Worm (Caenorhabditis elegans) whole organism, L2 larva: ENCODE results near the gene his-17.

Source experiments
- C34F6.9 ChIP-seq: fragments of 150-350 bp; optimal IDR thresholded peaks from 2 replicates; lab custom pipeline; 2014; ENCODE audit warnings: missing biosample characterization, missing genetic modification characterization
- F13H6.1 ChIP-seq: sonication (generic microtip); optimal IDR thresholded peaks from 2 replicates; lab custom pipeline; 2016; ENCODE audit warnings: missing genetic modification characterization, missing compliant biosample characterization
- R02D3.7 ChIP-seq: fragments of 150-350 bp; optimal IDR thresholded peaks from 2 replicates; lab custom pipeline; 2014; ENCODE audit warnings: missing biosample characterization, missing genetic modification characterization
- ZK546.5 ChIP-seq: sonication (generic microtip); optimal IDR thresholded peaks from 2 replicates; lab custom pipeline; 2017; ENCODE audit warnings: missing biosample characterization, missing genetic modification characterization
- alr-1 ChIP-seq: fragments of 150-350 bp; optimal IDR thresholded peaks from 2 replicates; lab custom pipeline; 2014; ENCODE audit warnings: missing biosample characterization, missing genetic modification characterization
- aly-2 ChIP-seq: fragments of 150-350 bp; optimal IDR thresholded peaks from 2 replicates; lab custom pipeline; 2014; ENCODE audit warnings: missing biosample characterization, missing genetic modification characterization
- ama-1 ChIP-seq: fragments of 150-350 bp; optimal IDR thresholded peaks from 2 replicates; lab custom pipeline; 2018; ENCODE audit warnings: inconsistent platforms
- blmp-1 ChIP-seq: sonication (generic microtip); optimal IDR thresholded peaks from 2 replicates; lab custom pipeline; 2017; ENCODE audit warnings: missing genetic modification characterization, mild to moderate bottlenecking, missing compliant biosample characterization, antibody characterized with exemption, moderate library complexity; ENCODE audit not compliant: insufficient read depth
- ceh-16 ChIP-seq: fragments of 150-350 bp; optimal IDR thresholded peaks from 2 replicates; lab custom pipeline; 2014; ENCODE audit warnings: missing biosample characterization, missing genetic modification characterization
- ceh-82 ChIP-seq: fragments of 150-350 bp; optimal IDR thresholded peaks from 2 replicates; lab custom pipeline; 2014; ENCODE audit warnings: missing biosample characterization, missing genetic modification characterization
- crh-2 ChIP-seq: sonication (generic microtip); optimal IDR thresholded peaks from 2 replicates; lab custom pipeline; 2017; ENCODE audit warnings: missing biosample characterization, missing genetic modification characterization
- dmd-4 ChIP-seq: sonication (generic microtip); optimal IDR thresholded peaks from 2 replicates; lab custom pipeline; 2017; ENCODE audit warnings: missing biosample characterization, missing genetic modification characterization
- egl-27 ChIP-seq: sonication (generic microtip); optimal IDR thresholded peaks from 3 replicates; lab custom pipeline; 2017; ENCODE audit warnings: missing biosample characterization, missing genetic modification reagents, missing genetic modification characterization
- fos-1 ChIP-seq: fragments of 150-350 bp; optimal IDR thresholded peaks from 2 replicates; lab custom pipeline; 2014; ENCODE audit warnings: missing biosample characterization, missing genetic modification characterization
- gmeb-1 ChIP-seq: fragments of 150-350 bp; optimal IDR thresholded peaks from 2 replicates; lab custom pipeline; 2014; ENCODE audit warnings: missing biosample characterization, missing genetic modification characterization
- lin-11 ChIP-seq: fragments of 150-350 bp; sonication (generic microtip); optimal IDR thresholded peaks from 2 replicates; lab custom pipeline; 2014; ENCODE audit warnings: missing biosample characterization, missing genetic modification characterization, inconsistent platforms, mixed read lengths
- lin-13 ChIP-seq: fragments of 150-350 bp; optimal IDR thresholded peaks from 2 replicates; lab custom pipeline; 2014; ENCODE audit warnings: missing biosample characterization, missing genetic modification reagents, missing genetic modification characterization
- lin-39 ChIP-seq: fragments of 150-350 bp; optimal IDR thresholded peaks from 2 replicates; lab custom pipeline; 2014; ENCODE audit warnings: missing biosample characterization, missing genetic modification reagents, missing genetic modification characterization
- lsy-2 ChIP-seq, 2 experiments: fragments of 150-350 bp in 1 of 2; sonication (generic microtip) in 1 of 2; optimal IDR thresholded peaks; 2 replicates each; lab custom pipeline; 2014 to 2017; ENCODE audit warnings: missing biosample characterization in 2 of 2, missing genetic modification characterization in 2 of 2
- mbf-1 ChIP-seq: sonication (generic microtip); optimal IDR thresholded peaks from 2 replicates; lab custom pipeline; 2017; ENCODE audit warnings: missing biosample characterization, missing genetic modification characterization
- mdl-1 ChIP-seq, 2 experiments: fragments of 150-350 bp in 1 of 2; sonication (generic microtip) in 1 of 2; optimal IDR thresholded peaks; 2 replicates each; lab custom pipeline; 2017; ENCODE audit warnings: missing biosample characterization in 2 of 2, missing genetic modification characterization in 2 of 2
- nhr-11 ChIP-seq: fragments of 150-350 bp; optimal IDR thresholded peaks from 2 replicates; lab custom pipeline; 2014; ENCODE audit warnings: missing biosample characterization, missing genetic modification characterization
- nhr-12 ChIP-seq: fragments of 150-350 bp; optimal IDR thresholded peaks from 2 replicates; lab custom pipeline; 2014; ENCODE audit warnings: missing biosample characterization, missing genetic modification characterization
- nhr-129 ChIP-seq: fragments of 150-350 bp; optimal IDR thresholded peaks from 2 replicates; lab custom pipeline; 2014; ENCODE audit warnings: missing biosample characterization, missing genetic modification characterization
- nhr-21 ChIP-seq: fragments of 150-350 bp; optimal IDR thresholded peaks from 2 replicates; lab custom pipeline; 2014; ENCODE audit warnings: missing biosample characterization, missing genetic modification characterization
- nhr-23 ChIP-seq: fragments of 150-350 bp; optimal IDR thresholded peaks from 2 replicates; lab custom pipeline; 2014; ENCODE audit warnings: missing biosample characterization, missing genetic modification reagents, missing genetic modification characterization
- nhr-237 ChIP-seq: fragments of 150-350 bp; optimal IDR thresholded peaks from 2 replicates; lab custom pipeline; 2014; ENCODE audit warnings: missing biosample characterization, missing genetic modification characterization
- nhr-25 ChIP-seq: fragments of 150-350 bp; sonication (generic microtip); optimal IDR thresholded peaks from 3 replicates; lab custom pipeline; 2014; ENCODE audit warnings: missing biosample characterization, missing genetic modification characterization
- nhr-6 ChIP-seq: fragments of 150-350 bp; optimal IDR thresholded peaks from 2 replicates; lab custom pipeline; 2014; ENCODE audit warnings: missing biosample characterization, missing genetic modification characterization
- nhr-77 ChIP-seq: fragments of 150-350 bp; optimal IDR thresholded peaks from 2 replicates; lab custom pipeline; 2014; ENCODE audit warnings: missing biosample characterization, missing genetic modification characterization
- sem-4 ChIP-seq: fragments of 150-350 bp; optimal IDR thresholded peaks from 2 replicates; lab custom pipeline; 2014; ENCODE audit warnings: missing biosample characterization, missing genetic modification reagents, missing genetic modification characterization
- skn-1 ChIP-seq: sonication (generic microtip); optimal IDR thresholded peaks from 2 replicates; lab custom pipeline; 2017; ENCODE audit warnings: missing biosample characterization, missing genetic modification characterization
- sma-9 ChIP-seq, 2 experiments: fragments of 150-350 bp in 1 of 2; sonication (generic microtip) in 1 of 2; optimal IDR thresholded peaks; 2 replicates each; lab custom pipeline; 2014 to 2016; ENCODE audit warnings: missing genetic modification characterization in 2 of 2, mild to moderate bottlenecking in 1 of 2, missing biosample characterization in 1 of 2, missing compliant biosample characterization in 1 of 2, missing genetic modification reagents in 1 of 2, moderate library complexity in 1 of 2
- snpc-4 ChIP-seq: fragments of 150-350 bp; optimal IDR thresholded peaks from 2 replicates; lab custom pipeline; 2014; ENCODE audit warnings: missing biosample characterization, missing genetic modification characterization
- unc-39 ChIP-seq: fragments of 150-350 bp; optimal IDR thresholded peaks from 2 replicates; lab custom pipeline; 2014; ENCODE audit warnings: missing biosample characterization, missing genetic modification characterization
- unc-55 ChIP-seq: fragments of 150-350 bp; sonication (generic microtip); optimal IDR thresholded peaks from 3 replicates; lab custom pipeline; 2014; ENCODE audit warnings: missing biosample characterization, missing genetic modification reagents, missing genetic modification characterization
- unc-62 ChIP-seq: fragments of 150-350 bp; optimal IDR thresholded peaks from 2 replicates; lab custom pipeline; 2014; ENCODE audit warnings: missing biosample characterization, missing genetic modification reagents, missing genetic modification characterization
- zag-1 ChIP-seq: fragments of 150-350 bp; optimal IDR thresholded peaks from 2 replicates; lab custom pipeline; 2014; ENCODE audit warnings: missing biosample characterization, missing genetic modification characterization
- ztf-1 ChIP-seq: fragments of 200-800 bp; sonication (Bioruptor generic); conservative IDR thresholded peaks from 2 replicates; pipeline ENCODE4 v1.3.6; 2022; ENCODE audit warnings: missing genetic modification characterization, missing compliant biosample characterization
- ztf-4 ChIP-seq: fragments of 150-350 bp; optimal IDR thresholded peaks from 2 replicates; lab custom pipeline; 2014; ENCODE audit warnings: missing biosample characterization, missing genetic modification characterization

The his-17 gene

ce11 chrV:8938943-8939342, 41.2 kb upstream of the his-17 start:
- TF ChIP-seq nhr-237 (tag; lab: Kevin White, UChicago), result no peak
- TF ChIP-seq nhr-129 (tag; lab: Kevin White, UChicago), result no peak
- TF ChIP-seq, all 48 proteins: peak for 0

ce11 chrV:8938445-8938844, 40.7 kb upstream of the his-17 start:
- TF ChIP-seq sem-4 (tag; lab: Kevin White, UChicago), result no peak
- no peak for TF ChIP-seq aly-2 (tag; lab: Kevin White, UChicago)
- TF ChIP-seq nhr-23 (tag; lab: Kevin White, UChicago), result no peak
- peak; percentile 11 for TF ChIP-seq ama-1 (lab: Kevin White, UChicago)
- TF ChIP-seq snpc-4, result no peak
- TF ChIP-seq lin-13, result no peak

ce11 chrV:8937476-8938249, 39.9 kb upstream of the his-17 start:
- TF ChIP-seq alr-1 (tag; lab: Kevin White, UChicago), result no peak
- TF ChIP-seq ama-1 (lab: Kevin White, UChicago), result peak; percentile 75
- TF ChIP-seq mdl-1 (tag; optimal IDR thresholded peaks at IDR 0.05; lab: Kevin White, UChicago), result no peak
- no peak for TF ChIP-seq nhr-12 (tag; lab: Kevin White, UChicago)
- TF ChIP-seq ceh-82 (tag; lab: Kevin White, UChicago), result no peak
- no peak for TF ChIP-seq lsy-2 (tag; optimal IDR thresholded peaks at IDR 0.05; lab: Kevin White, UChicago)
- TF ChIP-seq, all 48 proteins: peak for 1

- TF ChIP-seq C34F6.9 (peak; percentile 47), ceh-16 (tag; lab: Kevin White, UChicago) (peak; percentile 48), nhr-129 (tag; lab: Kevin White, UChicago) (peak; percentile 12), F13H6.1 (peak; percentile 5), lsy-2 (tag; optimal IDR thresholded peaks at IDR 0.05; lab: Kevin White, UChicago) (peak in 1 of 2 experiments; percentile 10), lin-39 (tag; lab: Kevin White, UChicago) (no peak), nhr-12 (tag; lab: Kevin White, UChicago) (no peak), fos-1 (tag; lab: Kevin White, UChicago) (peak; percentile 62), nhr-6 (peak; percentile 34)
These were observed 39.1 kb upstream of the his-17 start for ce11 chrV:8936791-8937475.

ce11 chrV:8936184-8936589, 38.4 kb upstream of the his-17 start, which contains the start of gene unc-23:
TSS of gene unc-23 (plus strand) at chrV:8936359.
- TF ChIP-seq unc-55 (GFP tag; lab: Kevin White, UChicago) (no peak), C34F6.9 (peak; percentile 54), ama-1 (lab: Kevin White, UChicago) (no peak), crh-2 (tag; lab: Kevin White, UChicago) (peak; percentile 82), nhr-237 (tag; lab: Kevin White, UChicago) (no peak), blmp-1 (tag; lab: Kevin White, UChicago) (peak; percentile 91), nhr-12 (tag; lab: Kevin White, UChicago) (no peak), nhr-77 (tag; lab: Kevin White, UChicago) (peak; percentile 56), lin-13 (peak; percentile 50), lsy-2 (tag; optimal IDR thresholded peaks at IDR 0.05; lab: Kevin White, UChicago) (peak; percentile 60 to 73), nhr-6 (peak; percentile 72), sma-9 (GFP tag; optimal IDR thresholded peaks at IDR 0.05; lab: Kevin White, UChicago) (peak; percentile 89), sma-9 (tag; optimal IDR thresholded peaks at IDR 0.05; lab: Kevin White, UChicago) (no peak), ZK546.5 (tag; lab: Kevin White, UChicago) (no peak), mbf-1 (no peak), F13H6.1 (peak; percentile 94), mdl-1 (tag; optimal IDR thresholded peaks at IDR 0.05; lab: Kevin White, UChicago) (no peak), ztf-1 (GFP tag; lab: Robert Waterston, UW) (no peak), alr-1 (tag; lab: Kevin White, UChicago) (no peak), sem-4 (tag; lab: Kevin White, UChicago) (peak; percentile 95), gmeb-1 (peak; percentile 76), unc-62 (GFP tag; lab: Kevin White, UChicago) (no peak), R02D3.7 (tag; lab: Kevin White, UChicago) (no peak), dmd-4 (tag; lab: Kevin White, UChicago) (no peak), ztf-4 (peak; percentile 65), nhr-21 (peak; percentile 77), lin-11 (tag; lab: Kevin White, UChicago) (peak; percentile 37), zag-1 (tag; lab: Kevin White, UChicago) (no peak), egl-27 (tag; lab: Kevin White, UChicago) (peak; percentile 68), nhr-25 (tag; lab: Kevin White, UChicago) (peak; percentile 86), lin-39 (tag; lab: Kevin White, UChicago) (no peak), ceh-82 (tag; lab: Kevin White, UChicago) (no peak), skn-1 (tag; lab: Kevin White, UChicago) (no peak), nhr-11 (tag; lab: Kevin White, UChicago) (no peak), unc-39 (no peak), snpc-4 (no peak), nhr-129 (tag; lab: Kevin White, UChicago) (peak; percentile 80)
